Fruit fly (Drosophila melanogaster): ENCODE measurements around the gene CG13722.

Gene CG13722

DNA sequence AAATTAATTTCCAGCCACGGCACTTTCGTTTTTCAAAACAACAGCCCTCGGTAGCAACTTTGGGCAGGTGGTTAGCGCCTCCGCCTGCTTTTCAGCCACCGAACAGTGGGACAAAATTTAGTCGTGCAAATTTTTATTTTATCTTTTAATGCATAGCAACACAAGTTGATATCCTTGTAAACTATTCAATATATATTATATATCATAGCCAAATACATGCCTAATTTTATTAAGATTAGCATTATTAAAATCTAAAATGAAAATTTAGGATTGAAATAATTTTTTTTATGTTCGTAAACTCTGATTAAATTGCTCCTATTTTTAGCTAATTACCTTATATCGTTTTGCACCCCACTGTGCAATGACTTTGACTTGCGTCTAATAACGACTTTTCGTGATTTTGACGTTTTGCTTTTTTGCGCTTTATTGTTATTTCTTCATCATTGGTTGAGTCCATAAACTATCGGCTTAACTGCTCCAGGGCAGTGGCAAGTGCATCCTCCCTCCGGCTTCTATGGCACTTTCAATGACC is 18.2 kb upstream of the CG13722 start (continued):
- TF ChIP-seq ATbp (GFP tag; optimal IDR thresholded peaks at IDR 0.05) (peak; percentile 27), bsh (GFP tag; optimal IDR thresholded peaks at IDR 0.05) (peak in 1 of 2 experiments; percentile 2), CG10209 (GFP tag; optimal IDR thresholded peaks at IDR 0.05) (peak; percentile 5), gem (tag; optimal IDR thresholded peaks at IDR 0.05) (peak; percentile 59), CG7839 (tag; optimal IDR thresholded peaks at IDR 0.05) (peak; percentile 22), nmo (GFP tag; optimal IDR thresholded peaks at IDR 0.05) (peak; percentile 39), CG8924 (tag; optimal IDR thresholded peaks at IDR 0.05) (peak; percentile 12), Oli (tag; optimal IDR thresholded peaks at IDR 0.05) (peak; percentile 34), CG15269 (tag; optimal IDR thresholded peaks at IDR 0.05) (peak; percentile 61)

DNA sequence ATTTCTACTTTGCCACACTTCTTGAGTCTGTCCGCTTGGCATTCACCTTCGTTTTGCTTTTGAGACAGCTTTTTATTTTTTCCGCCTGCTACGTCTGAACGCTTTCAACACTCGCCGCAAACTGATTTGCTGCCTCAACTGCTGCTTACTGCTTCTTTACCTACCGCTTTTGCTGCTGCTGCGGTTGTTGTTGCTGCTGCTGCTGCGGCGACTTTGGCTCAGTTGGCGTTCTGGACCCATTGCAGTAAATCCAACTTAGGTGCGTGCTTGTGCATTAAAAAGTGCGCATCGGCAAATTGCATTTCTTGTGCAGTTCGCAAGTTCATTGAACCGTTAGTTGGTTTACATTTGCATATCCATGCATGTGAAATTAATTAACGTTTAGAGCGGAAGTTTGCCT is 17.5 kb upstream of the CG13722 start, which contains the start of gene NT1:
Gene NT1 (minus strand): TSS at position 127 of the 400 bp plus-strand sequence.
- peak in 1 of 2 experiments; percentile 50 for TF ChIP-seq Dfd (GFP tag; optimal IDR thresholded peaks at IDR 0.05)
- TF ChIP-seq Side (GFP tag; optimal IDR thresholded peaks at IDR 0.05): no peak
- TF ChIP-seq CG1832 (GFP tag; optimal IDR thresholded peaks at IDR 0.05): no peak
- 0 out of 3 replicates have a peak, but pooled peaks have one; percentile 25 for TF ChIP-seq sr (GFP tag; IDR thresholded peaks at IDR 0.05)
- TF ChIP-seq CG34224 (GFP tag; IDR thresholded peaks at IDR 0.05; ENCODE audit: partially characterized antibody): no peak
- TF ChIP-seq HHEX (GFP tag; optimal IDR thresholded peaks at IDR 0.05): no peak
- TF ChIP-seq Awh (GFP tag; IDR thresholded peaks at IDR 0.05): peak; percentile 15; the same call in 1 of the 2 replicates
- no peak for TF ChIP-seq NFAT (GFP tag; IDR thresholded peaks at IDR 0.05)
- no peak for TF ChIP-seq ham (GFP tag; IDR thresholded peaks at IDR 0.05)
- no peak for TF ChIP-seq CTCF (GFP tag; optimal IDR thresholded peaks at IDR 0.05)
- no peak for TF ChIP-seq row (GFP tag; IDR thresholded peaks at IDR 0.05)
- TF ChIP-seq CHES-1-like (GFP tag; optimal IDR thresholded peaks at IDR 0.05): no peak
- no peak for TF ChIP-seq CG13296 (GFP tag; optimal IDR thresholded peaks at IDR 0.05)
- TF ChIP-seq nom (GFP tag; optimal IDR thresholded peaks at IDR 0.05): no peak
- TF ChIP-seq CG17328 (GFP tag; IDR thresholded peaks at IDR 0.05): no peak
- TF ChIP-seq slp2 (GFP tag; optimal IDR thresholded peaks at IDR 0.05): no peak
- TF ChIP-seq pan (optimal IDR thresholded peaks at IDR 0.05): no peak
- no peak for TF ChIP-seq pan (GFP tag; optimal IDR thresholded peaks at IDR 0.05 in 1 of 2, IDR thresholded peaks at IDR 0.05 in 1 of 2)
- TF ChIP-seq dimm (GFP tag; IDR thresholded peaks at IDR 0.05): no peak
- TF ChIP-seq CG10321 (GFP tag; IDR thresholded peaks at IDR 0.05): no peak
- TF ChIP-seq CG12299 (tag; optimal IDR thresholded peaks at IDR 0.05): no peak
- 0 out of 2 replicates have a peak, but pooled peaks have one; percentile 13 for TF ChIP-seq Drgx (GFP tag; IDR thresholded peaks at IDR 0.05)
- no peak for TF ChIP-seq NK7.1 (GFP tag; optimal IDR thresholded peaks at IDR 0.05)
- TF ChIP-seq Bdp1 (GFP tag; optimal IDR thresholded peaks at IDR 0.05): no peak
- no peak for TF ChIP-seq CG1233 (GFP tag; optimal IDR thresholded peaks at IDR 0.05)
- TF ChIP-seq mld (GFP tag; IDR thresholded peaks at IDR 0.05; ENCODE audit: partially characterized antibody): no peak

DNA sequence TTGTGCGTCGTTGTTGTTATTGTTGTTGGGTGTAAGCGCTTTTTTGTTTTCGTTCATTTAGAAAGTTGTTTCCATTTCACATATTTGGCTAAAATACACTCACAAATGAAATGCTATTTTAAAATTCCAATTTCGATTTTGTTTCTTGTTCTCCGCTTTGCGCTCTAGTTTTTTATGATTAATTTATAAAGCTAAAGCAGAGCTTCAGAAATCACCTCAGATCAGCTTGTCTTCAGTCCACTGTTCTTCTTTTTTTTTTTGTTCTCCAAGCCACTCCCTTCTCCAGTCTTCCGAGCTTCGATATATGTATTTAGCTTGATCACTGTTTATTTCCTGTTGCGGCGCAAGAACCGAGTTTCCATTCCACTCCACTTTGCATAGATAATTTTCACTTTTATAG is 17.1 kb upstream of the CG13722 start:
- no peak for TF ChIP-seq CG10979 (tag; optimal IDR thresholded peaks at IDR 0.05)
- peak; percentile 43 for TF ChIP-seq Blimp-1 (GFP tag; optimal IDR thresholded peaks at IDR 0.05)

DNA sequence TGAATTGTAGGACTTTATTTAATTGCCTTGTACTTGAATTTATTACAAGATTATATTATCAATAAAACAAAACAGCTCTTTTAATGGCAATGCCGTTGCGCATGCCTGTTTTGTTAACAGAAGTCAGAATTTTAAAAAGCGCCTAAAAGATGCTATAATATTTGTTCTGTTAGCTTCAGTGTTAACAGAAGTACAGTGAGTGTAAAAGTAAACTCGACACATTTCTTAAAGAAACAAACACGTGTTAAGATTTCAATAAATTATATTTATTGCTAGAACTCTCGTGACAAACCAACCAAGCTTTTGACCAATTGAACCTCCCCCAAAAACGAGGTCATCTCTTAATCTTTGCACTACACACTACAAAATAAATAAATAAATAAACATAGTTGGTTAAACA is 10.6 kb upstream of the CG13722 start:
- TF ChIP-seq CG8388 (GFP tag; optimal IDR thresholded peaks at IDR 0.05): peak; percentile 91
- no peak for TF ChIP-seq MESR4 (GFP tag; optimal IDR thresholded peaks at IDR 0.05)
- TF ChIP-seq stwl (tag; optimal IDR thresholded peaks at IDR 0.05): peak; percentile 39
